Fruit fly (Drosophila melanogaster) whole organism, embryonic: ENCODE results near the gene Cbl.

ENCODE experiments used
- Abd-B ChIP-seq: fragments of 200-800 bp; sonication (Bioruptor generic); optimal IDR thresholded peaks from 2 replicates; lab custom pipeline; 2018; ENCODE audit warnings: missing biosample characterization, mild to moderate bottlenecking, missing genetic modification characterization, moderate library complexity
- Antp ChIP-seq: fragments of 200-800 bp; sonication (Bioruptor generic); optimal IDR thresholded peaks from 3 replicates; lab custom pipeline; 2016; ENCODE audit warnings: missing biosample characterization, missing genetic modification characterization
- BEAF-32 ChIP-seq: fragments of 200-800 bp; sonication (Bioruptor generic); optimal IDR thresholded peaks from 3 replicates; lab custom pipeline; 2017; ENCODE audit warnings: missing biosample characterization, missing genetic modification characterization, mild to moderate bottlenecking, moderate library complexity, missing genetic modification reagents
- CG10267 ChIP-seq: fragments of 200-800 bp; sonication (Bioruptor generic); optimal IDR thresholded peaks from 2 replicates; lab custom pipeline; 2018; ENCODE audit warnings: missing biosample characterization, mild to moderate bottlenecking, missing genetic modification characterization, moderate library complexity
- CG10959 ChIP-seq: fragments of 200-800 bp; sonication (Bioruptor generic); IDR thresholded peaks from 2 replicates; pipeline ENCODE4 v1.3.6; 2022; ENCODE audit warnings: missing biosample characterization, missing genetic modification characterization
- CG11456 ChIP-seq: fragments of 200-800 bp; sonication (Bioruptor generic); IDR thresholded peaks from 3 replicates; pipeline ENCODE4 v1.3.6; 2022; ENCODE audit warnings: missing biosample characterization, missing genetic modification characterization
- CG12155 ChIP-seq: fragments of 200-800 bp; sonication (Bioruptor generic); optimal IDR thresholded peaks from 3 replicates; lab custom pipeline; 2016; ENCODE audit warnings: missing biosample characterization, missing genetic modification characterization
- CG12299 ChIP-seq: fragments of 200-800 bp; sonication (Bioruptor generic); optimal IDR thresholded peaks from 2 replicates; lab custom pipeline; 2018; ENCODE audit warnings: missing biosample characterization, mild to moderate bottlenecking, missing genetic modification characterization
- CG12659 ChIP-seq: fragments of 200-800 bp; sonication (Bioruptor generic); optimal IDR thresholded peaks from 3 replicates; lab custom pipeline; 2017; ENCODE audit warnings: mild to moderate bottlenecking, missing biosample characterization, missing genetic modification reagents, missing genetic modification characterization
- CG12744 ChIP-seq: fragments of 200-800 bp; sonication (Bioruptor generic); optimal IDR thresholded peaks from 2 replicates; lab custom pipeline; 2016; ENCODE audit warnings: missing biosample characterization, missing genetic modification characterization
- CG15601 ChIP-seq: fragments of 200-800 bp; sonication (Bioruptor generic); optimal IDR thresholded peaks from 3 replicates; lab custom pipeline; 2019; ENCODE audit warnings: missing biosample characterization, mild to moderate bottlenecking, missing genetic modification characterization, moderate library complexity
- CG1603 ChIP-seq: fragments of 200-800 bp; sonication (Bioruptor generic); optimal IDR thresholded peaks from 2 replicates; lab custom pipeline; 2019; ENCODE audit warnings: missing biosample characterization, mild to moderate bottlenecking, missing genetic modification characterization, moderate library complexity
- CG17186 ChIP-seq: fragments of 200-800 bp; sonication (Bioruptor generic); optimal IDR thresholded peaks from 3 replicates; lab custom pipeline; 2017; ENCODE audit warnings: missing biosample characterization, missing genetic modification reagents, missing genetic modification characterization
- CG17385 ChIP-seq: fragments of 200-800 bp; sonication (Bioruptor generic); optimal IDR thresholded peaks from 3 replicates; lab custom pipeline; 2018; ENCODE audit warnings: missing biosample characterization, mild to moderate bottlenecking, missing genetic modification characterization
- CG17802 ChIP-seq: fragments of 200-800 bp; sonication (Bioruptor generic); optimal IDR thresholded peaks from 2 replicates; lab custom pipeline; 2018; ENCODE audit warnings: missing biosample characterization, mild to moderate bottlenecking, missing genetic modification characterization, moderate library complexity
- CG17829 ChIP-seq: fragments of 200-800 bp; optimal IDR thresholded peaks from 2 replicates; lab custom pipeline; 2019; ENCODE audit warnings: missing biosample characterization, mild to moderate bottlenecking, missing genetic modification characterization, moderate library complexity
- CG18599 ChIP-seq: fragments of 200-800 bp; sonication (Bioruptor generic); optimal IDR thresholded peaks from 3 replicates; lab custom pipeline; 2017; ENCODE audit warnings: missing biosample characterization, missing genetic modification characterization, mild to moderate bottlenecking, moderate library complexity, missing genetic modification reagents
- CG2116 ChIP-seq: fragments of 200-800 bp; sonication (Bioruptor generic); optimal IDR thresholded peaks from 3 replicates; lab custom pipeline; 2018; ENCODE audit warnings: missing biosample characterization, mild to moderate bottlenecking, missing genetic modification characterization
- CG33213 ChIP-seq: fragments of 200-800 bp; sonication (Bioruptor generic); optimal IDR thresholded peaks from 3 replicates; lab custom pipeline; 2016; ENCODE audit warnings: missing biosample characterization, missing genetic modification characterization
- CG42726 ChIP-seq: fragments of 200-800 bp; sonication (Bioruptor generic); IDR thresholded peaks from 2 replicates; pipeline ENCODE4 v1.3.6; 2022; ENCODE audit warnings: missing biosample characterization, missing genetic modification characterization; ENCODE audit not compliant: partially characterized antibody
- CG6254 ChIP-seq: fragments of 200-800 bp; sonication (Bioruptor generic); optimal IDR thresholded peaks from 3 replicates; lab custom pipeline; 2017; ENCODE audit warnings: mild to moderate bottlenecking, missing biosample characterization, missing genetic modification reagents, missing genetic modification characterization
- CG6683 ChIP-seq: fragments of 200-800 bp; sonication (Bioruptor generic); optimal IDR thresholded peaks from 2 replicates; lab custom pipeline; 2017; ENCODE audit warnings: missing biosample characterization, mild to moderate bottlenecking, missing genetic modification characterization, missing genetic modification reagents
- CG6791 ChIP-seq: fragments of 200-800 bp; sonication (Bioruptor generic); IDR thresholded peaks from 3 replicates; pipeline ENCODE4 v1.3.6; 2022; ENCODE audit warnings: missing biosample characterization, missing genetic modification characterization; ENCODE audit not compliant: partially characterized antibody
- CG8359 ChIP-seq: fragments of 200-800 bp; sonication (Bioruptor generic); optimal IDR thresholded peaks from 2 replicates; lab custom pipeline; 2017; ENCODE audit warnings: missing biosample characterization, mild to moderate bottlenecking, missing genetic modification characterization, borderline replicate concordance
- CG9797 ChIP-seq: fragments of 200-800 bp; sonication (Bioruptor generic); optimal IDR thresholded peaks from 3 replicates; lab custom pipeline; 2018; ENCODE audit warnings: missing biosample characterization, mild to moderate bottlenecking, missing genetic modification characterization
- Dll ChIP-seq: fragments of 200-800 bp; sonication (Bioruptor generic); IDR thresholded peaks from 4 replicates; pipeline ENCODE4 v1.3.6; 2022; ENCODE audit warnings: missing biosample characterization, missing genetic modification characterization; ENCODE audit not compliant: partially characterized antibody
- Doc3 ChIP-seq: fragments of 200-800 bp; sonication (Bioruptor generic); IDR thresholded peaks from 3 replicates; pipeline ENCODE4 v1.3.6; 2022; ENCODE audit warnings: missing biosample characterization, missing genetic modification characterization; ENCODE audit not compliant: partially characterized antibody
- E2f2 ChIP-seq: fragments of 200-800 bp; sonication (Bioruptor generic); IDR thresholded peaks from 2 replicates; pipeline ENCODE4 v1.3.6; 2022; ENCODE audit warnings: missing biosample characterization, missing genetic modification characterization
- Ets97D ChIP-seq: fragments of 200-800 bp; sonication (Bioruptor generic); optimal IDR thresholded peaks from 3 replicates; lab custom pipeline; 2016; ENCODE audit warnings: missing biosample characterization, missing genetic modification characterization
- HmgZ ChIP-seq: fragments of 200-800 bp; sonication (Bioruptor generic); optimal IDR thresholded peaks from 2 replicates; lab custom pipeline; 2018; ENCODE audit warnings: missing biosample characterization, mild to moderate bottlenecking, missing genetic modification characterization
- Lhr ChIP-seq: fragments of 200-800 bp; sonication (Bioruptor generic); optimal IDR thresholded peaks from 3 replicates; lab custom pipeline; 2017; ENCODE audit warnings: mild to moderate bottlenecking, missing biosample characterization, missing genetic modification reagents, missing genetic modification characterization
- MBD-R2 ChIP-seq: fragments of 200-800 bp; sonication (Bioruptor generic); IDR thresholded peaks from 2 replicates; pipeline ENCODE4 v1.3.6; 2022; ENCODE audit warnings: missing biosample characterization, missing genetic modification characterization
- Myb ChIP-seq: fragments of 200-800 bp; sonication (Bioruptor generic); optimal IDR thresholded peaks from 2 replicates; lab custom pipeline; 2016; ENCODE audit warnings: missing biosample characterization, missing genetic modification characterization
- Opbp ChIP-seq: fragments of 200-800 bp; sonication (Bioruptor generic); IDR thresholded peaks from 3 replicates; pipeline ENCODE4 v1.3.6; 2022; ENCODE audit warnings: missing biosample characterization, missing genetic modification characterization; ENCODE audit not compliant: partially characterized antibody
- Pdp1 ChIP-seq, 2 experiments: fragments of 200-800 bp; sonication (Bioruptor generic); optimal IDR thresholded peaks; 3 replicates each; lab custom pipeline; 2016; ENCODE audit warnings: missing biosample characterization in 2 of 2, missing genetic modification characterization in 2 of 2, mild to moderate bottlenecking in 1 of 2, moderate library complexity in 1 of 2
- al ChIP-seq: fragments of 200-800 bp; sonication (Bioruptor generic); IDR thresholded peaks from 2 replicates; pipeline ENCODE4 v1.3.6; 2022; ENCODE audit warnings: missing biosample characterization, missing genetic modification characterization
- bsh ChIP-seq, 2 experiments: fragments of 200-800 bp; sonication (Bioruptor generic); optimal IDR thresholded peaks; 2 replicates each; lab custom pipeline; 2017 to 2018; ENCODE audit warnings: mild to moderate bottlenecking in 2 of 2, missing biosample characterization in 2 of 2, missing genetic modification characterization in 2 of 2, moderate library complexity in 1 of 2
- caup ChIP-seq: fragments of 200-800 bp; sonication (Bioruptor generic); optimal IDR thresholded peaks from 3 replicates; lab custom pipeline; 2017; ENCODE audit warnings: missing biosample characterization, mild to moderate bottlenecking, missing genetic modification characterization, moderate library complexity; ENCODE audit not compliant: severe bottlenecking
- crc ChIP-seq: fragments of 200-800 bp; sonication (Bioruptor generic); optimal IDR thresholded peaks from 2 replicates; lab custom pipeline; 2016; ENCODE audit warnings: missing biosample characterization, missing genetic modification characterization
- knrl ChIP-seq: fragments of 200-800 bp; sonication (Bioruptor generic); IDR thresholded peaks from 3 replicates; pipeline ENCODE4 v1.3.6; 2022; ENCODE audit warnings: missing biosample characterization, missing genetic modification characterization; ENCODE audit not compliant: partially characterized antibody
- nmo ChIP-seq: fragments of 200-800 bp; sonication (Bioruptor generic); optimal IDR thresholded peaks from 2 replicates; lab custom pipeline; 2018; ENCODE audit warnings: missing biosample characterization, mild to moderate bottlenecking, missing genetic modification characterization, moderate library complexity
- pfk ChIP-seq: fragments of 200-800 bp; sonication (Bioruptor generic); optimal IDR thresholded peaks from 2 replicates; lab custom pipeline; 2018; ENCODE audit warnings: missing biosample characterization, mild to moderate bottlenecking, missing genetic modification characterization, moderate library complexity
- pho ChIP-seq: fragments of 200-800 bp; sonication (Bioruptor generic); optimal IDR thresholded peaks from 2 replicates; lab custom pipeline; 2016; ENCODE audit warnings: missing biosample characterization, missing genetic modification characterization
- sens ChIP-seq: fragments of 200-800 bp; sonication (Bioruptor generic); peaks from one replicate; lab custom pipeline; 2016; ENCODE audit warnings: missing biosample characterization, missing genetic modification characterization
- slp2 ChIP-seq: fragments of 200-800 bp; sonication (Bioruptor generic); optimal IDR thresholded peaks from 2 replicates; lab custom pipeline; 2016; ENCODE audit warnings: missing biosample characterization, missing genetic modification characterization
- stwl ChIP-seq: fragments of 200-800 bp; sonication (Bioruptor generic); optimal IDR thresholded peaks from 3 replicates; lab custom pipeline; 2018; ENCODE audit warnings: missing biosample characterization, mild to moderate bottlenecking, missing genetic modification characterization, moderate library complexity
- ttk ChIP-seq: fragments of 200-800 bp; sonication (Bioruptor generic); IDR thresholded peaks from 2 replicates; pipeline ENCODE4 v2.1.2; 2022; ENCODE audit warnings: missing biosample characterization, missing genetic modification characterization
- unc-4 ChIP-seq: fragments of 200-800 bp; sonication (Bioruptor generic); IDR thresholded peaks from 2 replicates; pipeline ENCODE4 v1.3.6; 2022; ENCODE audit warnings: missing biosample characterization, missing genetic modification characterization; ENCODE audit not compliant: partially characterized antibody

The Cbl gene

dm6 chr3L:8405123-8405522 is 19.6 kb upstream of the Cbl start, which contains the start of the genes Tpt, mkg-p and CG13667 (continued):
- peak; percentile 83 for TF ChIP-seq knrl (GFP tag; lab: Robert Waterston, UW)
- TF ChIP-seq CG17186, result peak; percentile 100
- no peak for TF ChIP-seq CG10959 (GFP tag; lab: Robert Waterston, UW)
- TF ChIP-seq caup (GFP tag; lab: Kevin White, UChicago), result no peak
- peak; percentile 74 for TF ChIP-seq CG15601
- no peak for TF ChIP-seq Pdp1 (GFP tag; optimal IDR thresholded peaks at IDR 0.05; lab: Kevin White, UChicago)
- peak; percentile 89 for TF ChIP-seq Dll (GFP tag; lab: Robert Waterston, UW)
- TF ChIP-seq bsh (GFP tag; optimal IDR thresholded peaks at IDR 0.05; lab: Kevin White, UChicago), result no peak
- TF ChIP-seq CG2116 (GFP tag; lab: Kevin White, UChicago), result peak; percentile 66
- TF ChIP-seq CG9797, result peak; percentile 82
- peak; percentile 81 for TF ChIP-seq stwl (tag; lab: Kevin White, UChicago)
- peak; percentile 89 for TF ChIP-seq Opbp
- peak; percentile 88 for TF ChIP-seq BEAF-32 (GFP tag; lab: Kevin White, UChicago)
- peak; percentile 14 for TF ChIP-seq CG12744 (GFP tag; lab: Kevin White, UChicago)
- TF ChIP-seq CG18599 (GFP tag; lab: Kevin White, UChicago), result no peak
- TF ChIP-seq sens (GFP tag; lab: Kevin White, UChicago), result peak; percentile 78
- TF ChIP-seq crc (GFP tag; lab: Kevin White, UChicago), result no peak
- peak; percentile 98 for TF ChIP-seq CG17385
- TF ChIP-seq CG12659 (GFP tag; lab: Kevin White, UChicago), result peak; percentile 82
- peak; percentile 60 for TF ChIP-seq Ets97D (GFP tag; lab: Kevin White, UChicago)
- peak; percentile 26 for TF ChIP-seq Abd-B (GFP tag; lab: Kevin White, UChicago)
- peak; percentile 63 for TF ChIP-seq E2f2 (GFP tag; lab: Robert Waterston, UW)
- peak; percentile 79 for TF ChIP-seq CG6791 (GFP tag; lab: Robert Waterston, UW)
- no peak for TF ChIP-seq CG6254 (GFP tag; lab: Kevin White, UChicago)
- TF ChIP-seq pho (GFP tag; lab: Kevin White, UChicago), result peak; percentile 13
- TF ChIP-seq al (GFP tag; lab: Robert Waterston, UW), result no peak
- TF ChIP-seq slp2 (GFP tag; lab: Kevin White, UChicago), result no peak
- peak; percentile 27 for TF ChIP-seq CG33213 (GFP tag; lab: Kevin White, UChicago)
- no peak for TF ChIP-seq CG17802 (tag; lab: Kevin White, UChicago)
- peak; percentile 54 for TF ChIP-seq HmgZ (tag; lab: Kevin White, UChicago)
- no peak for TF ChIP-seq CG12155 (GFP tag; lab: Kevin White, UChicago)
- no peak for TF ChIP-seq ttk (GFP tag; lab: Robert Waterston, UW)
- TF ChIP-seq Antp (GFP tag; lab: Kevin White, UChicago), result peak; percentile 7
- peak; percentile 33 for TF ChIP-seq Myb (GFP tag; lab: Kevin White, UChicago)
- TF ChIP-seq MBD-R2 (GFP tag; lab: Robert Waterston, UW), result peak; percentile 69; the same call in 1 of the 2 replicates
- peak; percentile 68 for TF ChIP-seq CG10267 (tag; lab: Kevin White, UChicago)
- TF ChIP-seq Lhr, result peak; percentile 16
- peak; percentile 87 for TF ChIP-seq unc-4 (GFP tag; lab: Robert Waterston, UW)
- no peak for TF ChIP-seq CG8359
- peak; percentile 53 for TF ChIP-seq nmo
- TF ChIP-seq CG1603 (tag; lab: Kevin White, UChicago), result peak; percentile 97
- peak; percentile 42 for TF ChIP-seq CG17829 (tag; lab: Kevin White, UChicago)
- TF ChIP-seq CG12299, result peak; percentile 31
- TF ChIP-seq Doc3 (GFP tag; lab: Robert Waterston, UW), result peak; percentile 63; the same call in 2 of the 3 replicates
- no peak for TF ChIP-seq CG11456 (GFP tag; lab: Robert Waterston, UW)
- TF ChIP-seq CG6683 (GFP tag; lab: Kevin White, UChicago), result no peak
- peak; percentile 52; the same call in 1 of the 2 replicates for TF ChIP-seq CG42726 (GFP tag; lab: Robert Waterston, UW)
- peak; percentile 85 for TF ChIP-seq pfk (GFP tag; lab: Kevin White, UChicago)
